Fruit fly (Drosophila melanogaster) whole organism, embryonic: ENCODE measurements around the gene Tg.

Experiments used
- Awh ChIP-seq: fragments of 200-800 bp; sonication (Bioruptor generic); IDR thresholded peaks from 2 replicates; pipeline ENCODE4, ENCODE4 v1.3.6; 2022; ENCODE audit warnings: missing biosample characterization, missing genetic modification characterization
- BtbVII ChIP-seq: fragments of 200-800 bp; sonication (Bioruptor generic); optimal IDR thresholded peaks from 3 replicates; lab custom pipeline; 2017; ENCODE audit warnings: missing biosample characterization, mild to moderate bottlenecking, missing genetic modification characterization
- CG10366 ChIP-seq: fragments of 200-800 bp; sonication (Bioruptor generic); IDR thresholded peaks from 2 replicates; pipeline ENCODE4 v1.3.6; 2022; ENCODE audit warnings: missing biosample characterization, missing genetic modification characterization
- CG10565 ChIP-seq: fragments of 200-800 bp; sonication (Bioruptor generic); optimal IDR thresholded peaks from 3 replicates; lab custom pipeline; 2016; ENCODE audit warnings: missing biosample characterization, mild to moderate bottlenecking, missing genetic modification characterization
- CG11085 ChIP-seq: fragments of 200-800 bp; sonication (Bioruptor generic); IDR thresholded peaks from 2 replicates; pipeline ENCODE4 v1.3.6; 2022; ENCODE audit warnings: missing biosample characterization, missing genetic modification characterization
- CG11456 ChIP-seq: fragments of 200-800 bp; sonication (Bioruptor generic); IDR thresholded peaks from 3 replicates; pipeline ENCODE4 v1.3.6; 2022; ENCODE audit warnings: missing biosample characterization, missing genetic modification characterization
- CG12659 ChIP-seq: fragments of 200-800 bp; sonication (Bioruptor generic); optimal IDR thresholded peaks from 3 replicates; lab custom pipeline; 2017; ENCODE audit warnings: mild to moderate bottlenecking, missing biosample characterization, missing genetic modification reagents, missing genetic modification characterization
- CG13775 ChIP-seq: fragments of 200-800 bp; sonication (Bioruptor generic); optimal IDR thresholded peaks from 3 replicates; lab custom pipeline; 2017; ENCODE audit warnings: missing biosample characterization, mild to moderate bottlenecking, missing genetic modification characterization
- CG13894 ChIP-seq: fragments of 200-800 bp; sonication (Bioruptor generic); optimal IDR thresholded peaks from 3 replicates; lab custom pipeline; 2018; ENCODE audit warnings: missing biosample characterization, mild to moderate bottlenecking, missing genetic modification characterization, moderate library complexity
- CG14667 ChIP-seq: fragments of 200-800 bp; sonication (Bioruptor generic); IDR thresholded peaks from 2 replicates; pipeline ENCODE4 v1.3.6; 2022; ENCODE audit warnings: missing biosample characterization, missing genetic modification characterization
- CG14860 ChIP-seq: fragments of 200-800 bp; sonication (Bioruptor generic); IDR thresholded peaks from 3 replicates; pipeline ENCODE4 v1.3.6; 2022; ENCODE audit warnings: missing biosample characterization, missing genetic modification characterization; ENCODE audit not compliant: partially characterized antibody
- CG16815 ChIP-seq: fragments of 200-800 bp; sonication (Bioruptor generic); optimal IDR thresholded peaks from 3 replicates; lab custom pipeline; 2017; ENCODE audit warnings: missing biosample characterization, mild to moderate bottlenecking, missing genetic modification characterization
- CG18599 ChIP-seq: fragments of 200-800 bp; sonication (Bioruptor generic); optimal IDR thresholded peaks from 3 replicates; lab custom pipeline; 2017; ENCODE audit warnings: missing biosample characterization, missing genetic modification characterization, mild to moderate bottlenecking, moderate library complexity, missing genetic modification reagents
- CG34224 ChIP-seq: fragments of 200-800 bp; sonication (Bioruptor generic); IDR thresholded peaks from 3 replicates; pipeline ENCODE4 v1.3.6; 2022; ENCODE audit warnings: missing biosample characterization, missing genetic modification characterization; ENCODE audit not compliant: partially characterized antibody
- CG34376 ChIP-seq: fragments of 200-800 bp; sonication (Bioruptor generic); optimal IDR thresholded peaks from 2 replicates; lab custom pipeline; 2018; ENCODE audit warnings: missing biosample characterization, mild to moderate bottlenecking, missing genetic modification characterization
- CG3847 ChIP-seq: fragments of 200-800 bp; sonication (Bioruptor generic); IDR thresholded peaks from 2 replicates; pipeline ENCODE4 v1.3.6; 2022; ENCODE audit warnings: missing biosample characterization, missing genetic modification characterization
- CG6791 ChIP-seq: fragments of 200-800 bp; sonication (Bioruptor generic); IDR thresholded peaks from 3 replicates; pipeline ENCODE4 v1.3.6; 2022; ENCODE audit warnings: missing biosample characterization, missing genetic modification characterization; ENCODE audit not compliant: partially characterized antibody
- CG7839 ChIP-seq: fragments of 200-800 bp; sonication (Bioruptor generic); optimal IDR thresholded peaks from 3 replicates; lab custom pipeline; 2018; ENCODE audit warnings: missing biosample characterization, mild to moderate bottlenecking, missing genetic modification characterization, moderate library complexity
- CG8924 ChIP-seq: fragments of 200-800 bp; optimal IDR thresholded peaks from 3 replicates; lab custom pipeline; 2019; ENCODE audit warnings: missing biosample characterization, mild to moderate bottlenecking, missing genetic modification characterization, moderate library complexity
- CG9932 ChIP-seq: fragments of 200-800 bp; sonication (Bioruptor generic); IDR thresholded peaks from 2 replicates; pipeline ENCODE4 v1.3.6; 2022; ENCODE audit warnings: missing biosample characterization, missing genetic modification characterization
- Dad ChIP-seq: fragments of 200-800 bp; sonication (Bioruptor generic); optimal IDR thresholded peaks from 3 replicates; lab custom pipeline; 2016; ENCODE audit warnings: missing biosample characterization, missing genetic modification characterization
- Deaf1 ChIP-seq: fragments of 200-800 bp; optimal IDR thresholded peaks from 3 replicates; lab custom pipeline; 2019; ENCODE audit warnings: missing biosample characterization, mild to moderate bottlenecking, missing genetic modification characterization, moderate library complexity
- Dip3 ChIP-seq: fragments of 200-800 bp; sonication (Bioruptor generic); optimal IDR thresholded peaks from 3 replicates; lab custom pipeline; 2016; ENCODE audit warnings: missing biosample characterization, missing genetic modification characterization
- Drgx ChIP-seq: fragments of 200-800 bp; sonication (Bioruptor generic); IDR thresholded peaks from 2 replicates; pipeline ENCODE4 v1.3.6; 2022; ENCODE audit warnings: missing biosample characterization, missing genetic modification characterization
- Ets65A ChIP-seq: fragments of 200-800 bp; sonication (Bioruptor generic); peaks from one replicate; lab custom pipeline; 2016; ENCODE audit warnings: missing biosample characterization, missing genetic modification characterization
- HmgZ ChIP-seq: fragments of 200-800 bp; sonication (Bioruptor generic); optimal IDR thresholded peaks from 2 replicates; lab custom pipeline; 2018; ENCODE audit warnings: missing biosample characterization, mild to moderate bottlenecking, missing genetic modification characterization
- Myb ChIP-seq: fragments of 200-800 bp; sonication (Bioruptor generic); optimal IDR thresholded peaks from 2 replicates; lab custom pipeline; 2016; ENCODE audit warnings: missing biosample characterization, missing genetic modification characterization
- NFAT ChIP-seq: fragments of 200-800 bp; sonication (Bioruptor generic); IDR thresholded peaks from 2 replicates; pipeline ENCODE4 v1.3.6; 2022; ENCODE audit warnings: missing biosample characterization, missing genetic modification characterization
- Nf-YA ChIP-seq: fragments of 200-800 bp; sonication (Bioruptor generic); IDR thresholded peaks from 2 replicates; pipeline ENCODE4 v1.3.6; 2022; ENCODE audit warnings: missing biosample characterization, missing genetic modification characterization
- NfI ChIP-seq: fragments of 200-800 bp; sonication (Bioruptor generic); optimal IDR thresholded peaks from 3 replicates; lab custom pipeline; 2018; ENCODE audit warnings: missing biosample characterization, mild to moderate bottlenecking, missing genetic modification characterization, moderate library complexity
- Optix ChIP-seq: fragments of 200-800 bp; sonication (Bioruptor generic); IDR thresholded peaks from 3 replicates; pipeline ENCODE4 v1.3.6; 2022; ENCODE audit warnings: missing biosample characterization, missing genetic modification characterization
- Pdp1 ChIP-seq, 2 experiments: fragments of 200-800 bp; sonication (Bioruptor generic); optimal IDR thresholded peaks; 3 replicates each; lab custom pipeline; 2016; ENCODE audit warnings: missing biosample characterization in 2 of 2, missing genetic modification characterization in 2 of 2, mild to moderate bottlenecking in 1 of 2, moderate library complexity in 1 of 2
- bab2 ChIP-seq: fragments of 200-800 bp; sonication (Bioruptor generic); optimal IDR thresholded peaks from 2 replicates; lab custom pipeline; 2016; ENCODE audit warnings: missing biosample characterization, missing genetic modification characterization
- bsh ChIP-seq, 2 experiments: fragments of 200-800 bp; sonication (Bioruptor generic); optimal IDR thresholded peaks; 2 replicates each; lab custom pipeline; 2017 to 2018; ENCODE audit warnings: mild to moderate bottlenecking in 2 of 2, missing biosample characterization in 2 of 2, missing genetic modification characterization in 2 of 2, moderate library complexity in 1 of 2
- dmrt99B ChIP-seq: fragments of 200-800 bp; sonication (Bioruptor generic); optimal IDR thresholded peaks from 2 replicates; lab custom pipeline; 2018; ENCODE audit warnings: missing biosample characterization, mild to moderate bottlenecking, missing genetic modification characterization, moderate library complexity
- dpn ChIP-seq, 2 experiments: fragments of 200-800 bp; sonication (Bioruptor generic); optimal IDR thresholded peaks; 3 replicates each; lab custom pipeline; 2016; ENCODE audit warnings: missing biosample characterization in 2 of 2, missing genetic modification characterization in 2 of 2
- gem ChIP-seq: fragments of 200-800 bp; sonication (Bioruptor generic); optimal IDR thresholded peaks from 2 replicates; lab custom pipeline; 2019; ENCODE audit warnings: missing biosample characterization, mild to moderate bottlenecking, missing genetic modification characterization, moderate library complexity
- grau ChIP-seq: fragments of 200-800 bp; optimal IDR thresholded peaks from 3 replicates; lab custom pipeline; 2019; ENCODE audit warnings: missing biosample characterization, mild to moderate bottlenecking, missing genetic modification characterization, moderate library complexity
- grn ChIP-seq: fragments of 200-800 bp; sonication (Bioruptor generic); optimal IDR thresholded peaks from 3 replicates; lab custom pipeline; 2017; ENCODE audit warnings: missing biosample characterization, missing genetic modification characterization
- her ChIP-seq: fragments of 200-800 bp; sonication (Bioruptor generic); optimal IDR thresholded peaks from 2 replicates; lab custom pipeline; 2016; ENCODE audit warnings: missing biosample characterization, missing genetic modification characterization
- lmd ChIP-seq: fragments of 200-800 bp; sonication (Bioruptor generic); IDR thresholded peaks from 2 replicates; pipeline ENCODE4 v1.3.6; 2022; ENCODE audit warnings: missing biosample characterization, missing genetic modification characterization
- mam ChIP-seq: fragments of 200-800 bp; sonication (Bioruptor generic); optimal IDR thresholded peaks from 3 replicates; lab custom pipeline; 2016; ENCODE audit warnings: missing biosample characterization, missing genetic modification characterization
- mld ChIP-seq: fragments of 200-800 bp; sonication (Bioruptor generic); IDR thresholded peaks from 3 replicates; pipeline ENCODE4 v1.3.6; 2022; ENCODE audit warnings: missing biosample characterization, missing genetic modification characterization; ENCODE audit not compliant: partially characterized antibody
- nerfin-2 ChIP-seq: fragments of 200-800 bp; sonication (Bioruptor generic); IDR thresholded peaks from 2 replicates; pipeline ENCODE4 v1.3.6; 2022; ENCODE audit warnings: missing biosample characterization, missing genetic modification characterization; ENCODE audit not compliant: partially characterized antibody
- pros ChIP-seq: fragments of 200-800 bp; sonication (Bioruptor generic); optimal IDR thresholded peaks from 3 replicates; lab custom pipeline; 2019; ENCODE audit warnings: missing biosample characterization, mild to moderate bottlenecking, missing genetic modification characterization, moderate library complexity
- scrt ChIP-seq: fragments of 200-800 bp; sonication (Bioruptor generic); optimal IDR thresholded peaks from 2 replicates; lab custom pipeline; 2018; ENCODE audit warnings: missing biosample characterization, mild to moderate bottlenecking, missing genetic modification characterization, moderate library complexity
- sd ChIP-seq: fragments of 200-800 bp; sonication (Bioruptor generic); optimal IDR thresholded peaks from 3 replicates; lab custom pipeline; 2018; ENCODE audit warnings: missing biosample characterization, mild to moderate bottlenecking, missing genetic modification characterization, moderate library complexity
- shn ChIP-seq: fragments of 200-800 bp; sonication (Bioruptor generic); optimal IDR thresholded peaks from 3 replicates; lab custom pipeline; 2016; ENCODE audit warnings: missing biosample characterization, missing genetic modification characterization
- sob ChIP-seq: fragments of 200-800 bp; sonication (Bioruptor generic); IDR thresholded peaks from 2 replicates; pipeline ENCODE4 v1.3.6; 2022; ENCODE audit warnings: missing biosample characterization, missing genetic modification characterization
- vfl ChIP-seq: fragments of 200-800 bp; sonication (Bioruptor generic); optimal IDR thresholded peaks from 2 replicates; lab custom pipeline; 2016; ENCODE audit warnings: missing biosample characterization, missing genetic modification characterization

The Tg gene

DNA sequence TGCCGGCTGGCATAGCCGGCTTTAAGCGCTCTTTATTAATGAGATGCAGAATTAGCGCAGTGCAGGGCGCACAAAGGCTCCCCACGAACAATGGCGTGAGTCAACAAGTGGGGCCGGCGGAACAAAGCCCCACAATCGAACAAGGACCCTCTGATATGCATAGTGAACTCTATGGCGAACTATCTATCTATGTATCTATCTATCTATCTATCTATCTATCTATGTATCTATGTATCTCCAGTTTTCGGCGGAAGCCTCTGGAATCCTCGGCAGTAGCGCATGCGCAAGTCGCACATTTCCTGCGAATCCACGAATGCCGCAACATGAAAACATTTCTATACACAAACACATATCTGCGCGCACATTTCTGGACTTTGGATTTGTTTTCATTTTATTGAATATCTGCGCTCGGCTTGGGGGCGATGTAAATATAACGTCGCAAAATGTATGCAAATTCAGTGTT is 10.6 kb upstream of the Tg start (continued):
- TF ChIP-seq CG34224 (0 out of 3 replicates have a peak, but pooled peaks have one; percentile 45), Drgx (GFP tag; lab: Robert Waterston, UW) (peak; percentile 91), Pdp1 (GFP tag; optimal IDR thresholded peaks at IDR 0.05; lab: Kevin White, UChicago) (peak; percentile 12 to 20), sd (tag; lab: Kevin White, UChicago) (peak; percentile 65), sob (GFP tag; lab: Robert Waterston, UW) (no peak), CG18599 (GFP tag; lab: Kevin White, UChicago) (peak; percentile 71), Deaf1 (peak; percentile 4), CG13894 (tag; lab: Kevin White, UChicago) (peak; percentile 22), mam (GFP tag; lab: Kevin White, UChicago) (peak; percentile 47), CG6791 (GFP tag; lab: Robert Waterston, UW) (0 out of 3 replicates have a peak, but pooled peaks have one; percentile 36), Dad (no peak), Dip3 (GFP tag; lab: Kevin White, UChicago) (peak; percentile 42), grn (no peak), mld (no peak), bsh (GFP tag; optimal IDR thresholded peaks at IDR 0.05; lab: Kevin White, UChicago) (peak in 1 of 2 experiments; percentile 96), Awh (no peak), CG16815 (peak; percentile 53), CG10565 (GFP tag; lab: Kevin White, UChicago) (no peak), pros (GFP tag; lab: Kevin White, UChicago) (no peak), gem (peak; percentile 7), grau (tag; lab: Kevin White, UChicago) (peak; percentile 49), Myb (GFP tag; lab: Kevin White, UChicago) (peak; percentile 12), Ets65A (GFP tag; lab: Kevin White, UChicago) (peak; percentile 81), dmrt99B (tag; lab: Kevin White, UChicago) (no peak), her (GFP tag; lab: Kevin White, UChicago) (peak; percentile 49), CG8924 (tag; lab: Kevin White, UChicago) (no peak), scrt (GFP tag; lab: Kevin White, UChicago) (peak; percentile 58), CG12659 (GFP tag; lab: Kevin White, UChicago) (peak; percentile 25), CG14667 (GFP tag; lab: Robert Waterston, UW) (no peak), vfl (peak; percentile 7), Optix (GFP tag; lab: Robert Waterston, UW) (no peak), HmgZ (no peak), CG34376 (GFP tag; lab: Kevin White, UChicago) (peak; percentile 53), CG9932 (GFP tag; lab: Robert Waterston, UW) (peak; percentile 77), NfI (peak; percentile 34), CG11085 (GFP tag; lab: Robert Waterston, UW) (no peak), lmd (GFP tag; lab: Robert Waterston, UW) (peak; percentile 36; the same call in 1 of the 2 replicates), bab2 (GFP tag; lab: Kevin White, UChicago) (peak; percentile 43), CG10366 (GFP tag; lab: Robert Waterston, UW) (no peak), CG14860 (GFP tag; lab: Robert Waterston, UW) (0 out of 3 replicates have a peak, but pooled peaks have one; percentile 7), nerfin-2 (GFP tag; lab: Robert Waterston, UW) (no peak), dpn (GFP tag; optimal IDR thresholded peaks at IDR 0.05; lab: Kevin White, UChicago) (peak; percentile 7 to 26), Nf-YA (no peak), shn (GFP tag; lab: Kevin White, UChicago) (peak; percentile 9), BtbVII (GFP tag; lab: Kevin White, UChicago) (peak; percentile 3), NFAT (peak; percentile 9; the same call in 1 of the 2 replicates), CG13775 (GFP tag; lab: Kevin White, UChicago) (peak; percentile 6), CG3847 (GFP tag; lab: Robert Waterston, UW) (peak; percentile 47), CG7839 (tag; lab: Kevin White, UChicago) (peak; percentile 26), CG11456 (0 out of 3 replicates have a peak, but pooled peaks have one; percentile 27)
